Worm (Caenorhabditis elegans) whole organism, dauer: ENCODE results near the gene F58F9.4.
"Not testable (repeated sequence)": the region's sequence is repeated elsewhere in the genome, so short reads cannot be mapped to it uniquely, and the experiment has no call there.

ENCODE experiments used
- unc-62 ChIP-seq: sonication (generic microtip); optimal IDR thresholded peaks from 2 replicates; lab custom pipeline; 2017; ENCODE audit warnings: missing biosample characterization, missing genetic modification reagents, missing genetic modification characterization

The F58F9.4 gene

ce11 chrIV:6237508-6238227, 6.8 kb downstream of the F58F9.4 start, which contains the start of the genes F58F9.6 and F58F9.8:
TSS of gene F58F9.6 (minus strand) at chrIV:6237608.
TSS of gene F58F9.8 (plus strand) at chrIV:6238177.
- no peak for TF ChIP-seq unc-62 (GFP tag; lab: Kevin White, UChicago)

ce11 chrIV:6239993-6240392, 9.2 kb downstream of the F58F9.4 start, which contains the start of gene F58F9.9:
TSS of gene F58F9.9 (plus strand) at chrIV:6240293.
- no peak for TF ChIP-seq unc-62 (GFP tag; lab: Kevin White, UChicago)

- no peak for TF ChIP-seq unc-62 (GFP tag; lab: Kevin White, UChicago)
Observed at ce11 chrIV:6248486-6248885, 17.7 kb downstream of the F58F9.4 start, which contains the start of gene acox-3. TSS of gene acox-3 (minus strand) at chrIV:6248492.

- no peak for TF ChIP-seq unc-62 (GFP tag; lab: Kevin White, UChicago)
Observed at ce11 chrIV:6249591-6249990, 18.8 kb downstream of the F58F9.4 start, which contains the start of gene F58F9.1. TSS of gene F58F9.1 (plus strand) at chrIV:6249841.

- TF ChIP-seq unc-62 (GFP tag; lab: Kevin White, UChicago): not testable (repeated sequence)
Observed at ce11 chrIV:6253000-6253399, 22.2 kb downstream of the F58F9.4 start, which contains the start of gene T13A10.2. TSS of gene T13A10.2 (plus strand) at chrIV:6253300.

- no peak for TF ChIP-seq unc-62 (GFP tag; lab: Kevin White, UChicago)
Observed at ce11 chrIV:6254635-6255034, 23.8 kb downstream of the F58F9.4 start, which contains the start of gene T13A10.64. TSS of gene T13A10.64 (plus strand) at chrIV:6254935.

- no peak for TF ChIP-seq unc-62 (GFP tag; lab: Kevin White, UChicago)
Observed at ce11 chrIV:6258967-6259366, 28.1 kb downstream of the F58F9.4 start.

ce11 chrIV:6259732-6260131, 28.9 kb downstream of the F58F9.4 start, which contains the start of gene nlp-16:
TSS of gene nlp-16 (minus strand) at chrIV:6259832.
- TF ChIP-seq unc-62 (GFP tag; lab: Kevin White, UChicago): no peak

ce11 chrIV:6263244-6263643, 32.4 kb downstream of the F58F9.4 start, which contains the start of gene srv-28:
TSS of gene srv-28 (minus strand) at chrIV:6263344.
- TF ChIP-seq unc-62 (GFP tag; lab: Kevin White, UChicago): no peak

ce11 chrIV:6266499-6266898, 35.7 kb downstream of the F58F9.4 start, which contains the start of gene srv-29:
TSS of gene srv-29 (minus strand) at chrIV:6266599.
- no peak for TF ChIP-seq unc-62 (GFP tag; lab: Kevin White, UChicago)

ce11 chrIV:6269346-6269745, 38.5 kb downstream of the F58F9.4 start, which contains the start of gene srv-30:
TSS of gene srv-30 (minus strand) at chrIV:6269446.
- TF ChIP-seq unc-62 (GFP tag; lab: Kevin White, UChicago): no peak

- TF ChIP-seq unc-62 (GFP tag; lab: Kevin White, UChicago): no peak
Observed at ce11 chrIV:6271923-6272322, 41.1 kb downstream of the F58F9.4 start, which contains the start of gene srv-31. TSS of gene srv-31 (minus strand) at chrIV:6272023.

ce11 chrIV:6275671-6276209, 44.9 kb downstream of the F58F9.4 start, which contains the start of the genes aat-4 and T13A10.1:
TSS of gene aat-4 (minus strand) at chrIV:6275721.
TSS of gene T13A10.1 (plus strand) at chrIV:6276081.
- TF ChIP-seq unc-62 (GFP tag; lab: Kevin White, UChicago): no peak

ce11 chrIV:6279392-6279791, 48.6 kb downstream of the F58F9.4 start, which contains the start of gene sams-5:
TSS of gene sams-5 (minus strand) at chrIV:6279522.
- TF ChIP-seq unc-62 (GFP tag; lab: Kevin White, UChicago): no peak

ce11 chrIV:6282143-6282542, 51.3 kb downstream of the F58F9.4 start, which contains the start of gene srv-32:
TSS of gene srv-32 (minus strand) at chrIV:6282243.
- TF ChIP-seq unc-62 (GFP tag; lab: Kevin White, UChicago): no peak
